Worm (Caenorhabditis elegans) whole organism, late embryonic: ENCODE results near the gene T27E7.4.

ENCODE experiments used
- C38D4.7 ChIP-seq: fragments of 200-800 bp; sonication (Bioruptor generic); optimal IDR thresholded peaks from 2 replicates; lab custom pipeline; 2018; ENCODE audit warnings: mild to moderate bottlenecking, missing genetic modification characterization, moderate library complexity, missing compliant biosample characterization
- F13H6.1 ChIP-seq: sonication (generic microtip); optimal IDR thresholded peaks from 2 replicates; lab custom pipeline; 2016; ENCODE audit warnings: missing genetic modification characterization, missing compliant biosample characterization
- K09A11.1 ChIP-seq: sonication (generic microtip); optimal IDR thresholded peaks from 2 replicates; lab custom pipeline; 2017; ENCODE audit warnings: antibody characterized with exemption, mild to moderate bottlenecking, missing genetic modification characterization, missing compliant biosample characterization; ENCODE audit not compliant: insufficient read depth
- T23F11.4 ChIP-seq: fragments of 200-800 bp; sonication (Bioruptor generic); optimal IDR thresholded peaks from 2 replicates; lab custom pipeline; 2018; ENCODE audit warnings: mild to moderate bottlenecking, missing genetic modification characterization, missing compliant biosample characterization
- Y22D7AL.16 ChIP-seq: sonication (generic microtip); optimal IDR thresholded peaks from 2 replicates; lab custom pipeline; 2016; ENCODE audit warnings: missing genetic modification characterization, missing compliant biosample characterization
- ama-1 ChIP-seq: fragments of 150-350 bp; optimal IDR thresholded peaks from 2 replicates; lab custom pipeline; 2014
- ceh-14 ChIP-seq: sonication (generic microtip); optimal IDR thresholded peaks from 2 replicates; lab custom pipeline; 2016; ENCODE audit warnings: missing genotype, missing genetic modification characterization, missing compliant biosample characterization
- ceh-18 ChIP-seq: sonication (generic microtip); optimal IDR thresholded peaks from 2 replicates; lab custom pipeline; 2016; ENCODE audit warnings: missing genetic modification characterization, missing compliant biosample characterization
- ceh-19 ChIP-seq: fragments of 200-800 bp; sonication (Bioruptor generic); optimal IDR thresholded peaks from 2 replicates; lab custom pipeline; 2018; ENCODE audit warnings: mild to moderate bottlenecking, missing genetic modification characterization, missing compliant biosample characterization
- ceh-2 ChIP-seq: sonication (generic microtip); optimal IDR thresholded peaks from 2 replicates; lab custom pipeline; 2016; ENCODE audit warnings: missing genotype, missing genetic modification characterization, missing compliant biosample characterization
- ceh-22 ChIP-seq: sonication (generic microtip); optimal IDR thresholded peaks from 2 replicates; lab custom pipeline; 2017; ENCODE audit warnings: missing biosample characterization, missing genetic modification characterization
- ceh-24 ChIP-seq: sonication (generic microtip); optimal IDR thresholded peaks from 2 replicates; lab custom pipeline; 2016; ENCODE audit warnings: mild to moderate bottlenecking, missing genetic modification characterization, missing compliant biosample characterization
- ceh-31 ChIP-seq: sonication (generic microtip); optimal IDR thresholded peaks from 2 replicates; lab custom pipeline; 2016; ENCODE audit warnings: missing genetic modification characterization, missing compliant biosample characterization
- ceh-34 ChIP-seq: sonication (generic microtip); optimal IDR thresholded peaks from 2 replicates; lab custom pipeline; 2016; ENCODE audit warnings: mild to moderate bottlenecking, missing genetic modification characterization, missing compliant biosample characterization
- ceh-48 ChIP-seq: sonication (generic microtip); optimal IDR thresholded peaks from 2 replicates; lab custom pipeline; 2016; ENCODE audit warnings: missing genetic modification characterization, inconsistent platforms, missing compliant biosample characterization
- ceh-6 ChIP-seq: fragments of 200-800 bp; sonication (Bioruptor generic); optimal IDR thresholded peaks from 2 replicates; lab custom pipeline; 2018; ENCODE audit warnings: mild to moderate bottlenecking, missing genetic modification characterization, missing compliant biosample characterization
- ceh-9 ChIP-seq: sonication (generic microtip); optimal IDR thresholded peaks from 2 replicates; lab custom pipeline; 2016; ENCODE audit warnings: mild to moderate bottlenecking, missing genetic modification characterization, inconsistent platforms, missing compliant biosample characterization
- dve-1 ChIP-seq: sonication (generic microtip); optimal IDR thresholded peaks from 2 replicates; lab custom pipeline; 2017; ENCODE audit warnings: antibody characterized with exemption, mild to moderate bottlenecking, missing genetic modification characterization, missing compliant biosample characterization
- fax-1 ChIP-seq: sonication (generic microtip); optimal IDR thresholded peaks from 2 replicates; lab custom pipeline; 2016; ENCODE audit warnings: missing genotype, missing genetic modification characterization, missing compliant biosample characterization
- fkh-10 ChIP-seq: fragments of 150-350 bp; optimal IDR thresholded peaks from 2 replicates; lab custom pipeline; 2014; ENCODE audit warnings: missing biosample characterization, missing genetic modification reagents, missing genetic modification characterization
- fkh-6 ChIP-seq: sonication (generic microtip); optimal IDR thresholded peaks from 2 replicates; lab custom pipeline; 2016; ENCODE audit warnings: missing genetic modification characterization, missing compliant biosample characterization
- hlh-13 ChIP-seq: fragments of 200-800 bp; sonication (Bioruptor generic); optimal IDR thresholded peaks from 2 replicates; lab custom pipeline; 2018; ENCODE audit warnings: mild to moderate bottlenecking, missing genetic modification characterization, missing compliant biosample characterization
- hlh-15 ChIP-seq: sonication (generic microtip); optimal IDR thresholded peaks from 2 replicates; lab custom pipeline; 2016; ENCODE audit warnings: missing genetic modification characterization, missing compliant biosample characterization
- hlh-6 ChIP-seq: sonication (generic microtip); optimal IDR thresholded peaks from 2 replicates; lab custom pipeline; 2016; ENCODE audit warnings: missing genotype, missing genetic modification characterization, missing compliant biosample characterization
- lim-6 ChIP-seq: sonication (generic microtip); optimal IDR thresholded peaks from 2 replicates; lab custom pipeline; 2016; ENCODE audit warnings: missing genetic modification characterization, missing compliant biosample characterization
- lin-11 ChIP-seq: fragments of 200-800 bp; sonication (Bioruptor generic); optimal IDR thresholded peaks from 2 replicates; lab custom pipeline; 2018; ENCODE audit warnings: mild to moderate bottlenecking, missing genetic modification characterization, missing compliant biosample characterization
- madf-2 ChIP-seq: sonication (generic microtip); optimal IDR thresholded peaks from 2 replicates; lab custom pipeline; 2017; ENCODE audit warnings: missing genetic modification characterization, missing compliant biosample characterization
- mec-3 ChIP-seq: sonication (generic microtip); optimal IDR thresholded peaks from 2 replicates; lab custom pipeline; 2016; ENCODE audit warnings: borderline replicate concordance, missing genetic modification characterization, missing compliant biosample characterization
- nfya-1 ChIP-seq: sonication (generic microtip); optimal IDR thresholded peaks from 2 replicates; lab custom pipeline; 2017; ENCODE audit warnings: missing genetic modification characterization, mild to moderate bottlenecking, missing compliant biosample characterization, antibody characterized with exemption, moderate library complexity
- nhr-11 ChIP-seq: fragments of 150-350 bp; optimal IDR thresholded peaks from 2 replicates; lab custom pipeline; 2014; ENCODE audit warnings: missing biosample characterization, missing genetic modification characterization
- nhr-232 ChIP-seq: sonication (generic microtip); optimal IDR thresholded peaks from 2 replicates; lab custom pipeline; 2016; ENCODE audit warnings: missing genetic modification characterization, missing compliant biosample characterization
- npax-4 ChIP-seq: sonication (generic microtip); optimal IDR thresholded peaks from 2 replicates; lab custom pipeline; 2016; ENCODE audit warnings: missing genetic modification characterization, missing compliant biosample characterization
- pat-9 ChIP-seq: fragments of 200-800 bp; sonication (Bioruptor generic); optimal IDR thresholded peaks from 2 replicates; lab custom pipeline; 2018; ENCODE audit warnings: mild to moderate bottlenecking, missing genetic modification characterization, moderate library complexity, missing compliant biosample characterization
- pax-1 ChIP-seq: fragments of 150-350 bp; optimal IDR thresholded peaks from 2 replicates; lab custom pipeline; 2014; ENCODE audit warnings: missing biosample characterization, missing genetic modification characterization
- pha-2 ChIP-seq: sonication (generic microtip); optimal IDR thresholded peaks from 2 replicates; lab custom pipeline; 2017; ENCODE audit warnings: mild to moderate bottlenecking, missing genetic modification characterization, missing compliant biosample characterization
- pqm-1 ChIP-seq: sonication (generic microtip); optimal IDR thresholded peaks from 2 replicates; lab custom pipeline; 2016; ENCODE audit warnings: missing genetic modification characterization, missing compliant biosample characterization
- ref-2 ChIP-seq: sonication (generic microtip); optimal IDR thresholded peaks from 2 replicates; lab custom pipeline; 2016; ENCODE audit warnings: missing genetic modification characterization, missing compliant biosample characterization
- sdc-2 ChIP-seq: sonication (generic microtip); optimal IDR thresholded peaks from 2 replicates; lab custom pipeline; 2016; ENCODE audit warnings: missing genotype, missing genetic modification characterization, missing compliant biosample characterization
- sox-4 ChIP-seq: sonication (generic microtip); optimal IDR thresholded peaks from 2 replicates; lab custom pipeline; 2017; ENCODE audit warnings: mild to moderate bottlenecking, missing genetic modification characterization, inconsistent platforms, missing compliant biosample characterization
- tbx-2 ChIP-seq: sonication (generic microtip); optimal IDR thresholded peaks from 2 replicates; lab custom pipeline; 2016; ENCODE audit warnings: missing genetic modification characterization, missing compliant biosample characterization
- unc-42 ChIP-seq: sonication (generic microtip); optimal IDR thresholded peaks from 2 replicates; lab custom pipeline; 2016; ENCODE audit warnings: missing genotype, missing genetic modification characterization, missing compliant biosample characterization
- unc-86 ChIP-seq: sonication (generic microtip); optimal IDR thresholded peaks from 2 replicates; lab custom pipeline; 2016; ENCODE audit warnings: missing genetic modification characterization, missing compliant biosample characterization
- zip-5 ChIP-seq: sonication (generic microtip); optimal IDR thresholded peaks from 2 replicates; lab custom pipeline; 2016; ENCODE audit warnings: missing genetic modification characterization, missing compliant biosample characterization
- ztf-16 ChIP-seq: sonication (generic microtip); optimal IDR thresholded peaks from 2 replicates; lab custom pipeline; 2017; ENCODE audit warnings: missing genetic modification characterization, missing compliant biosample characterization

T27E7.4 gene

ce11 chrIV:14534967-14535366, at the start of gene T27E7.4:
Gene T27E7.4, minus strand, starts transcription at chrIV:14535067.
- TF ChIP-seq madf-2 (tag; lab: Kevin White, UChicago) (no peak), K09A11.1 (tag; lab: Kevin White, UChicago) (no peak), nhr-232 (tag; lab: Kevin White, UChicago) (no peak), Y22D7AL.16 (tag; lab: Kevin White, UChicago) (no peak), tbx-2 (tag; lab: Kevin White, UChicago) (no peak), ceh-22 (tag; lab: Kevin White, UChicago) (no peak), ceh-6 (GFP tag; lab: Kevin White, UChicago) (no peak), ceh-9 (no peak), fkh-6 (tag; lab: Kevin White, UChicago) (no peak)

- TF ChIP-seq unc-42 (no peak), ceh-24 (tag; lab: Kevin White, UChicago) (no peak), sdc-2 (tag; lab: Kevin White, UChicago) (no peak)
These were observed 46.1 kb upstream of the T27E7.4 start, which contains the start of gene irld-18 for ce11 chrIV:14580939-14581338. Gene irld-18, minus strand, starts transcription at chrIV:14581039.

- TF ChIP-seq F13H6.1 (tag; lab: Kevin White, UChicago) (no peak), ama-1 (lab: Kevin White, UChicago) (no peak), pat-9 (tag; lab: Kevin White, UChicago) (no peak), npax-4 (tag; lab: Kevin White, UChicago) (no peak), ceh-6 (GFP tag; lab: Kevin White, UChicago) (no peak), unc-86 (tag; lab: Kevin White, UChicago) (no peak), ceh-34 (tag; lab: Kevin White, UChicago) (no peak), zip-5 (tag; lab: Kevin White, UChicago) (no peak), fkh-10 (GFP tag; lab: Kevin White, UChicago) (no peak)
These were observed 43.9 kb upstream of the T27E7.4 start, which contains the start of gene Y57G11B.8 for ce11 chrIV:14578650-14579193. Gene Y57G11B.8, minus strand, starts transcription at chrIV:14578700.

ce11 chrIV:14576471-14576870, 41.6 kb upstream of the T27E7.4 start:
- TF ChIP-seq Y22D7AL.16 (tag; lab: Kevin White, UChicago), result peak; percentile 55
- TF ChIP-seq K09A11.1 (tag; lab: Kevin White, UChicago), result no peak
- TF ChIP-seq sox-4, result no peak
- TF ChIP-seq ceh-6 (GFP tag; lab: Kevin White, UChicago), result peak; percentile 49
- no peak for TF ChIP-seq pax-1 (tag; lab: Kevin White, UChicago)
- TF ChIP-seq ceh-22 (tag; lab: Kevin White, UChicago), result no peak
- TF ChIP-seq pha-2 (tag; lab: Kevin White, UChicago), result peak; percentile 35
- no peak for TF ChIP-seq F13H6.1 (tag; lab: Kevin White, UChicago)
- TF ChIP-seq ceh-18 (tag; lab: Kevin White, UChicago), result no peak
- TF ChIP-seq hlh-13 (GFP tag; lab: Kevin White, UChicago), result peak; percentile 21
- no peak for TF ChIP-seq mec-3 (tag; lab: Kevin White, UChicago)
- TF ChIP-seq nfya-1 (tag; lab: Kevin White, UChicago), result peak; percentile 11
- TF ChIP-seq fkh-10 (GFP tag; lab: Kevin White, UChicago), result no peak
- no peak for TF ChIP-seq nhr-11 (tag; lab: Kevin White, UChicago)
- TF ChIP-seq unc-86 (tag; lab: Kevin White, UChicago), result peak; percentile 7
- peak; percentile 35 for TF ChIP-seq T23F11.4 (GFP tag; lab: Kevin White, UChicago)
- TF ChIP-seq hlh-6 (tag; lab: Kevin White, UChicago), result no peak
- TF ChIP-seq ceh-9, result no peak
- peak; percentile 3 for TF ChIP-seq hlh-15
- TF ChIP-seq ceh-24 (tag; lab: Kevin White, UChicago), result no peak
- TF ChIP-seq ceh-2 (tag; lab: Kevin White, UChicago), result peak; percentile 16
- TF ChIP-seq C38D4.7 (GFP tag; lab: Kevin White, UChicago), result peak; percentile 56
- no peak for TF ChIP-seq ceh-48 (tag; lab: Kevin White, UChicago)
- no peak for TF ChIP-seq zip-5 (tag; lab: Kevin White, UChicago)
- TF ChIP-seq tbx-2 (tag; lab: Kevin White, UChicago), result no peak
- TF ChIP-seq ceh-31 (tag; lab: Kevin White, UChicago), result peak; percentile 4
- TF ChIP-seq lin-11 (tag; lab: Kevin White, UChicago), result peak; percentile 64
- no peak for TF ChIP-seq ceh-14
- peak; percentile 22 for TF ChIP-seq dve-1 (tag; lab: Kevin White, UChicago)
- peak; percentile 54 for TF ChIP-seq ztf-16 (tag; lab: Kevin White, UChicago)
- TF ChIP-seq ref-2, result no peak
- TF ChIP-seq ceh-34 (tag; lab: Kevin White, UChicago), result peak; percentile 39
- TF ChIP-seq nhr-232 (tag; lab: Kevin White, UChicago), result no peak
- TF ChIP-seq sdc-2 (tag; lab: Kevin White, UChicago), result no peak
- TF ChIP-seq lim-6 (tag; lab: Kevin White, UChicago), result no peak
- no peak for TF ChIP-seq fax-1 (tag; lab: Kevin White, UChicago)
- TF ChIP-seq ceh-19 (GFP tag; lab: Kevin White, UChicago), result peak; percentile 41
- TF ChIP-seq pqm-1 (tag; lab: Kevin White, UChicago), result no peak
